Worm (Caenorhabditis elegans) whole organism, L1 larva: Measurements from ENCODE around the gene ZC395.11.

Source experiments
- C16A3.4 ChIP-seq: fragments of 150-350 bp; optimal IDR thresholded peaks from 2 replicates; lab custom pipeline; 2014; ENCODE audit warnings: missing biosample characterization, missing genetic modification characterization
- Y116A8C.19 ChIP-seq: sonication (generic microtip); optimal IDR thresholded peaks from 2 replicates; lab custom pipeline; 2016; ENCODE audit warnings: missing compliant biosample characterization, missing genetic modification characterization, borderline replicate concordance
- aha-1 ChIP-seq: fragments of 150-350 bp; optimal IDR thresholded peaks from 2 replicates; lab custom pipeline; 2014; ENCODE audit warnings: missing biosample characterization, missing genetic modification characterization
- ama-1 ChIP-seq: fragments of 150-350 bp; optimal IDR thresholded peaks from 2 replicates; lab custom pipeline; 2014
- ceh-90 ChIP-seq: sonication (generic microtip); optimal IDR thresholded peaks from 2 replicates; lab custom pipeline; 2016; ENCODE audit warnings: missing genetic modification characterization, missing compliant biosample characterization
- dsc-1 ChIP-seq: sonication (generic microtip); optimal IDR thresholded peaks from 2 replicates; lab custom pipeline; 2016; ENCODE audit warnings: mild to moderate bottlenecking, missing genetic modification characterization, missing compliant biosample characterization
- efl-1 ChIP-seq, 4 experiments: fragments of 150-350 bp; optimal IDR thresholded peaks in 3 of 4; peaks in 1 of 4; 1 replicate in 1 of 4; 2 replicates in 3 of 4; lab custom pipeline; 2014; ENCODE audit warnings: missing biosample characterization in 2 of 4, missing genetic modification characterization in 2 of 4, missing genetic modification reagents in 2 of 4
- efl-3 ChIP-seq: fragments of 200-800 bp; sonication (Bioruptor generic); optimal IDR thresholded peaks from 2 replicates; lab custom pipeline; 2018; ENCODE audit warnings: mild to moderate bottlenecking, missing genetic modification characterization, missing compliant biosample characterization
- egl-13 ChIP-seq: sonication (generic microtip); optimal IDR thresholded peaks from 2 replicates; lab custom pipeline; 2016; ENCODE audit warnings: missing genotype, missing genetic modification reagents, missing genetic modification characterization, missing compliant biosample characterization
- elt-2 ChIP-seq: sonication (generic microtip); optimal IDR thresholded peaks from 2 replicates; lab custom pipeline; 2016; ENCODE audit warnings: missing genetic modification characterization, mild to moderate bottlenecking, inconsistent platforms, missing compliant biosample characterization, missing genetic modification reagents
- elt-3 ChIP-seq, 6 experiments: fragments of 150-350 bp in 1 of 6; sonication (generic microtip); optimal IDR thresholded peaks; 2 replicates each; lab custom pipeline; 2017 to 2018; ENCODE audit warnings: missing biosample characterization in 6 of 6, missing genetic modification characterization in 6 of 6, inconsistent platforms in 1 of 6
- fkh-10 ChIP-seq: sonication (generic microtip); optimal IDR thresholded peaks from 2 replicates; lab custom pipeline; 2017; ENCODE audit warnings: missing biosample characterization, missing genetic modification reagents, missing genetic modification characterization
- fkh-8 ChIP-seq: sonication (generic microtip); optimal IDR thresholded peaks from 2 replicates; lab custom pipeline; 2016; ENCODE audit warnings: mild to moderate bottlenecking, missing genetic modification characterization, missing compliant biosample characterization
- fos-1 ChIP-seq: fragments of 150-350 bp; optimal IDR thresholded peaks from 2 replicates; lab custom pipeline; 2014; ENCODE audit warnings: missing biosample characterization, missing genetic modification characterization
- hlh-17 ChIP-seq: fragments of 200-800 bp; sonication (Bioruptor generic); optimal IDR thresholded peaks from 2 replicates; lab custom pipeline; 2018; ENCODE audit warnings: missing genetic modification characterization, mild to moderate bottlenecking, missing compliant biosample characterization, moderate library complexity, borderline replicate concordance
- hpl-2 ChIP-seq: fragments of 150-350 bp; optimal IDR thresholded peaks from 2 replicates; lab custom pipeline; 2014; ENCODE audit warnings: missing biosample characterization, missing genetic modification reagents, missing genetic modification characterization
- irx-1 ChIP-seq: sonication (generic microtip); optimal IDR thresholded peaks from 2 replicates; lab custom pipeline; 2016; ENCODE audit warnings: missing genetic modification characterization, missing compliant biosample characterization
- lin-13 ChIP-seq: fragments of 150-350 bp; optimal IDR thresholded peaks from 2 replicates; lab custom pipeline; 2014; ENCODE audit warnings: missing biosample characterization, missing genetic modification reagents, missing genetic modification characterization
- lin-35 ChIP-seq, 2 experiments: fragments of 150-350 bp; optimal IDR thresholded peaks; 2 replicates each; lab custom pipeline; 2014; ENCODE audit warnings: missing biosample characterization in 2 of 2, missing genetic modification characterization in 2 of 2, missing genetic modification reagents in 2 of 2
- lin-39 ChIP-seq: fragments of 150-350 bp; optimal IDR thresholded peaks from 2 replicates; lab custom pipeline; 2014; ENCODE audit warnings: missing biosample characterization, missing genetic modification reagents, missing genetic modification characterization
- lir-3 ChIP-seq: sonication (generic microtip); optimal IDR thresholded peaks from 2 replicates; lab custom pipeline; 2016; ENCODE audit warnings: mild to moderate bottlenecking, missing genetic modification characterization, moderate library complexity, missing compliant biosample characterization; ENCODE audit not compliant: poor library complexity
- lsy-2 ChIP-seq, 2 experiments: fragments of 150-350 bp; optimal IDR thresholded peaks; 2 replicates each; lab custom pipeline; 2014; ENCODE audit warnings: missing biosample characterization in 2 of 2, missing genetic modification characterization in 2 of 2
- mab-9 ChIP-seq: fragments of 200-800 bp; sonication (Bioruptor generic); IDR thresholded peaks from 2 replicates; pipeline ENCODE4 v1.3.6; 2022; ENCODE audit warnings: missing genetic modification reagents, missing genetic modification characterization, missing compliant biosample characterization
- mep-1 ChIP-seq: fragments of 150-350 bp; optimal IDR thresholded peaks from 2 replicates; lab custom pipeline; 2014; ENCODE audit warnings: missing biosample characterization, missing genetic modification characterization
- nhr-19 ChIP-seq: fragments of 200-800 bp; sonication (Bioruptor generic); conservative IDR thresholded peaks from 2 replicates; pipeline ENCODE4 v1.3.6; 2022; ENCODE audit warnings: missing genetic modification characterization, missing compliant biosample characterization
- nhr-20 ChIP-seq: sonication (generic microtip); optimal IDR thresholded peaks from 2 replicates; lab custom pipeline; 2016; ENCODE audit warnings: mild to moderate bottlenecking, missing genetic modification characterization, missing compliant biosample characterization
- nhr-71 ChIP-seq: sonication (generic microtip); optimal IDR thresholded peaks from 2 replicates; lab custom pipeline; 2016; ENCODE audit warnings: mild to moderate bottlenecking, missing genetic modification characterization, moderate library complexity, missing compliant biosample characterization
- nhr-84 ChIP-seq: sonication (generic microtip); optimal IDR thresholded peaks from 2 replicates; lab custom pipeline; 2017; ENCODE audit warnings: missing biosample characterization, missing genetic modification characterization
- nhr-85 ChIP-seq: sonication (generic microtip); peaks from one replicate; lab custom pipeline; 2016; ENCODE audit warnings: missing genetic modification characterization, inconsistent platforms, missing compliant biosample characterization
- nhr-90 ChIP-seq: sonication (generic microtip); optimal IDR thresholded peaks from 2 replicates; lab custom pipeline; 2016; ENCODE audit warnings: mild to moderate bottlenecking, missing genetic modification characterization, missing compliant biosample characterization; ENCODE audit not compliant: poor library complexity
- rnt-1 ChIP-seq: sonication (generic microtip); optimal IDR thresholded peaks from 2 replicates; lab custom pipeline; 2016; ENCODE audit warnings: mild to moderate bottlenecking, missing genetic modification characterization, moderate library complexity, missing compliant biosample characterization
- skn-1 ChIP-seq: fragments of 150-350 bp; optimal IDR thresholded peaks from 2 replicates; lab custom pipeline; 2014; ENCODE audit warnings: missing biosample characterization, missing genetic modification characterization
- snpc-4 ChIP-seq: fragments of 150-350 bp; optimal IDR thresholded peaks from 2 replicates; lab custom pipeline; 2014; ENCODE audit warnings: missing biosample characterization, missing genetic modification characterization
- sox-4 ChIP-seq: sonication (generic microtip); optimal IDR thresholded peaks from 2 replicates; lab custom pipeline; 2016; ENCODE audit warnings: missing genetic modification characterization, missing compliant biosample characterization
- sptf-1 ChIP-seq: fragments of 150-350 bp; optimal IDR thresholded peaks from 2 replicates; lab custom pipeline; 2014; ENCODE audit warnings: missing biosample characterization, missing genetic modification characterization
- sup-37 ChIP-seq: fragments of 200-800 bp; sonication (Bioruptor generic); optimal IDR thresholded peaks from 2 replicates; lab custom pipeline; 2018; ENCODE audit warnings: mild to moderate bottlenecking, missing genetic modification characterization, missing compliant biosample characterization
- tbx-2 ChIP-seq: sonication (generic microtip); optimal IDR thresholded peaks from 2 replicates; lab custom pipeline; 2016; ENCODE audit warnings: missing genetic modification characterization, missing compliant biosample characterization
- unc-130 ChIP-seq: fragments of 150-350 bp; optimal IDR thresholded peaks from 2 replicates; lab custom pipeline; 2017; ENCODE audit warnings: missing biosample characterization, missing genetic modification characterization, inconsistent platforms
- vab-15 ChIP-seq: sonication (generic microtip); optimal IDR thresholded peaks from 2 replicates; lab custom pipeline; 2017; ENCODE audit warnings: missing genotype, mild to moderate bottlenecking, missing genetic modification characterization, missing compliant biosample characterization
- xbp-1 ChIP-seq: sonication (generic microtip); optimal IDR thresholded peaks from 2 replicates; lab custom pipeline; 2016; ENCODE audit warnings: missing genetic modification characterization, missing compliant biosample characterization
- zip-4 ChIP-seq: fragments of 200-800 bp; sonication (Bioruptor generic); optimal IDR thresholded peaks from 2 replicates; lab custom pipeline; 2018; ENCODE audit warnings: mild to moderate bottlenecking, missing genetic modification characterization, moderate library complexity, missing compliant biosample characterization
- ztf-4 ChIP-seq: fragments of 150-350 bp; optimal IDR thresholded peaks from 2 replicates; lab custom pipeline; 2014; ENCODE audit warnings: missing biosample characterization, missing genetic modification characterization

ZC395.11 gene

ce11 chrIII:5286205-5286604 is at the start of gene ZC395.11:
ZC395.11 (minus strand) TSS chrIII:5286305.
- no peak for TF ChIP-seq hpl-2 (GFP tag; lab: Kevin White, UChicago)
- no peak for TF ChIP-seq C16A3.4
- no peak for TF ChIP-seq efl-3 (GFP tag; lab: Kevin White, UChicago)
- no peak for TF ChIP-seq sup-37 (GFP tag; lab: Kevin White, UChicago)
- no peak for TF ChIP-seq unc-130 (tag; lab: Kevin White, UChicago)
- TF ChIP-seq vab-15 = no peak
- no peak for TF ChIP-seq ceh-90 (tag; lab: Kevin White, UChicago)
- TF ChIP-seq tbx-2 (tag; lab: Kevin White, UChicago) = no peak
- TF ChIP-seq Y116A8C.19 (tag; lab: Kevin White, UChicago) = no peak
- TF ChIP-seq nhr-19 (GFP tag; lab: Robert Waterston, UW) = no peak
- TF ChIP-seq elt-3 (tag; optimal IDR thresholded peaks at IDR 0.05; lab: Kevin White, UChicago) = no peak
- no peak for TF ChIP-seq elt-2 (tag; lab: Kevin White, UChicago)
- no peak for TF ChIP-seq mab-9
- no peak for TF ChIP-seq hlh-17 (GFP tag; lab: Kevin White, UChicago)
- no peak for TF ChIP-seq xbp-1
- no peak for TF ChIP-seq lin-39 (tag; lab: Kevin White, UChicago)
- TF ChIP-seq lin-13 (GFP tag; lab: Kevin White, UChicago) = no peak
- TF ChIP-seq nhr-84 (tag; lab: Kevin White, UChicago) = no peak
- no peak for TF ChIP-seq sptf-1 (tag; lab: Kevin White, UChicago)
- no peak for TF ChIP-seq snpc-4 (tag; lab: Kevin White, UChicago)

- peak; percentile 20 for TF ChIP-seq nhr-71 (tag; lab: Kevin White, UChicago)
- no peak for TF ChIP-seq irx-1 (tag; lab: Kevin White, UChicago)
- TF ChIP-seq mep-1 (tag; lab: Kevin White, UChicago) = no peak
- TF ChIP-seq nhr-85 = no peak
- no peak for TF ChIP-seq skn-1
- TF ChIP-seq rnt-1 = peak; percentile 23
- TF ChIP-seq aha-1 (tag; lab: Kevin White, UChicago) = no peak
- TF ChIP-seq nhr-90 (tag; lab: Kevin White, UChicago) = no peak
- TF ChIP-seq fkh-8 (tag; lab: Kevin White, UChicago) = peak; percentile 62
- no peak for TF ChIP-seq efl-1 (optimal IDR thresholded peaks at IDR 0.05; lab: Kevin White, UChicago)
- TF ChIP-seq efl-1 (GFP tag; optimal IDR thresholded peaks at IDR 0.05 in 1 of 2; lab: Kevin White, UChicago) = peak in 1 of 2 experiments; percentile 87
- no peak for TF ChIP-seq fkh-10
- TF ChIP-seq ztf-4 (tag; lab: Kevin White, UChicago) = no peak
- TF ChIP-seq, all 84 proteins: peak for 4
Measured at ce11 chrIII:5334517-5335049, 48.5 kb upstream of the ZC395.11 start.

- TF ChIP-seq sox-4 = no peak
- no peak for TF ChIP-seq nhr-20 (tag; lab: Kevin White, UChicago)
- no peak for TF ChIP-seq dsc-1
- TF ChIP-seq nhr-90 (tag; lab: Kevin White, UChicago) = no peak
- no peak for TF ChIP-seq egl-13 (tag; lab: Kevin White, UChicago)
- TF ChIP-seq nhr-19 (GFP tag; lab: Robert Waterston, UW) = no peak
- no peak for TF ChIP-seq unc-130 (tag; lab: Kevin White, UChicago)
- no peak for TF ChIP-seq lsy-2 (tag; optimal IDR thresholded peaks at IDR 0.05; lab: Kevin White, UChicago)
- TF ChIP-seq hlh-17 (GFP tag; lab: Kevin White, UChicago) = no peak
- TF ChIP-seq ztf-4 (tag; lab: Kevin White, UChicago) = no peak
- TF ChIP-seq lir-3 (tag; lab: Kevin White, UChicago) = no peak
- no peak for TF ChIP-seq Y116A8C.19 (tag; lab: Kevin White, UChicago)
- no peak for TF ChIP-seq elt-3 (tag; optimal IDR thresholded peaks at IDR 0.05; lab: Kevin White, UChicago)
- TF ChIP-seq lin-35 (GFP tag; optimal IDR thresholded peaks at IDR 0.05; lab: Kevin White, UChicago) = no peak
- TF ChIP-seq ama-1 = no peak
- TF ChIP-seq skn-1 = no peak
- no peak for TF ChIP-seq fos-1 (tag; lab: Kevin White, UChicago)
- TF ChIP-seq zip-4 (GFP tag; lab: Kevin White, UChicago) = no peak
- TF ChIP-seq vab-15 = no peak
Measured at ce11 chrIII:5329372-5329771, 43.3 kb upstream of the ZC395.11 start.
